Fruit fly (Drosophila melanogaster): ENCODE results near the gene Lim1.
A peak's percentile ranks its signal among the peaks of the same experiment; 100 is the strongest.

Lim1 gene

dm6 chrX:8836566-8836965, 31.0 kb upstream of the Lim1 start:
- TF ChIP-seq CG10348 (GFP tag; IDR thresholded peaks at IDR 0.05) (no peak), CG15710 (tag; optimal IDR thresholded peaks at IDR 0.05) (peak; percentile 43), Ets98B (GFP tag; IDR thresholded peaks at IDR 0.05) (peak; percentile 6; the same call in 1 of the 2 replicates), CG17806 (tag; optimal IDR thresholded peaks at IDR 0.05) (peak; percentile 32), fd96Ca (GFP tag; IDR thresholded peaks at IDR 0.05) (no peak), rn (GFP tag; IDR thresholded peaks at IDR 0.05) (no peak), CG32121 (GFP tag; IDR thresholded peaks at IDR 0.05) (no peak), CG14655 (GFP tag; optimal IDR thresholded peaks at IDR 0.05) (peak; percentile 25), D1 (tag; optimal IDR thresholded peaks at IDR 0.05) (no peak), CG9948 (tag; optimal IDR thresholded peaks at IDR 0.05) (peak; percentile 27), Pif1B (GFP tag; optimal IDR thresholded peaks at IDR 0.05) (no peak), Snoo (tag; optimal IDR thresholded peaks at IDR 0.05) (no peak), CG8301 (tag; optimal IDR thresholded peaks at IDR 0.05) (peak; percentile 17), CG4496 (GFP tag; IDR thresholded peaks at IDR 0.05) (0 out of 3 replicates have a peak, but pooled peaks have one; percentile 36), CG8159 (tag; optimal IDR thresholded peaks at IDR 0.05) (peak; percentile 51), CG34367 (tag; optimal IDR thresholded peaks at IDR 0.05) (peak; percentile 22)

dm6 chrX:8835126-8835525, 29.5 kb upstream of the Lim1 start:
- TF ChIP-seq CG8301 (tag; optimal IDR thresholded peaks at IDR 0.05) (no peak), fd96Ca (GFP tag; IDR thresholded peaks at IDR 0.05) (0 out of 3 replicates have a peak, but pooled peaks have one; percentile 46), CG4496 (GFP tag; IDR thresholded peaks at IDR 0.05) (peak; percentile 30; the same call in 1 of the 3 replicates), CG14655 (GFP tag; optimal IDR thresholded peaks at IDR 0.05) (peak; percentile 26)

DNA sequence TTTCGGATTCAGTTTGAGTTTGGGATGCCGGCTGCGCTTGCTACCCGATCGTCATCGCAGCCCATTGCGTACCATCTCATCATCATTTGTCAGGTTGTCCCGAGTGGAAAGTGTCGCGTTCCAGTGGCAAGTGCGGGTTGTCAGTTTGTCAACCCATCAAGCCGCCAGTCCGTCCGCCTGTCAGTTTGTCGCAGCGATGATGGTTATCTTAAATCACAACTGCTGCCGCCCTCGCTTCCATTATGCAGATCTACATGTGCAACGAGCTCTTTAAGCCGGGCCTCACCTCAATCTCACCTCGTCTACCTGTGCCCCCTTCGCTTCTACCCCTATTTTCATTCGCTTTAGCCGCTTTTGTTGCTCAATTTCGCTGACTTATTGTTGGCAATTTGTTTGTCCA, 26.2 kb upstream of the Lim1 start:
- no peak for TF ChIP-seq CG10348 (GFP tag; IDR thresholded peaks at IDR 0.05)
- no peak for TF ChIP-seq CG14655 (GFP tag; optimal IDR thresholded peaks at IDR 0.05)
- no peak for TF ChIP-seq gl (tag; optimal IDR thresholded peaks at IDR 0.05)
- no peak for TF ChIP-seq rn (GFP tag; IDR thresholded peaks at IDR 0.05)
- TF ChIP-seq CG4496 (GFP tag; IDR thresholded peaks at IDR 0.05) = no peak
- TF ChIP-seq Snoo (tag; optimal IDR thresholded peaks at IDR 0.05) = no peak
- no peak for TF ChIP-seq Pif1A (GFP tag; optimal IDR thresholded peaks at IDR 0.05)
- TF ChIP-seq EcR (GFP tag; optimal IDR thresholded peaks at IDR 0.05) = no peak
- no peak for TF ChIP-seq CG13204 (GFP tag; optimal IDR thresholded peaks at IDR 0.05)
- TF ChIP-seq D1 (tag; optimal IDR thresholded peaks at IDR 0.05) = no peak
- TF ChIP-seq CG34367 (tag; optimal IDR thresholded peaks at IDR 0.05) = no peak
- no peak for TF ChIP-seq CG32121 (GFP tag; IDR thresholded peaks at IDR 0.05)
- TF ChIP-seq CG8301 (tag; optimal IDR thresholded peaks at IDR 0.05) = no peak
- no peak for TF ChIP-seq CG8159 (tag; optimal IDR thresholded peaks at IDR 0.05)
- TF ChIP-seq Ets98B (GFP tag; IDR thresholded peaks at IDR 0.05) = no peak
- no peak for TF ChIP-seq fd96Ca (GFP tag; IDR thresholded peaks at IDR 0.05)
- no peak for TF ChIP-seq Pif1B (GFP tag; optimal IDR thresholded peaks at IDR 0.05)
- TF ChIP-seq CG12605 (GFP tag; IDR thresholded peaks at IDR 0.05) = no peak

DNA sequence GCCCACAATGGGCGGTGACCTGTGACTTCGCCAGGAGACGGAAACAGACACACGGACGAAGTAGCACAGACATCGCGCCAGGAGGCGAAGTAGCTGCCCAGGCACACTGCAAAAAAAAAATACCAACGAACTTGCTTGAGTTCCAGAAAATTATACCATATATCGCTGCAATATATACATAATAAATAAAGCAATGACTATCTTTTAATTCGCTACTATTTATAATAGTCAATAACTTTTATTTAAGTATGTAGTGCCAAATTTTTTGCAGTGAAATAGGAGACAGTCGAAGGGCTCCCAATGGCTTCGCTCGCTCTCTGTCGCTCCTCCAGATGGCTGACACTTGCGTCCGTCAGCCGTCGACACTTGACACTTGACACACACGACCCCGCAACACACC, 24.5 kb upstream of the Lim1 start:
- TF ChIP-seq fd96Ca (GFP tag; IDR thresholded peaks at IDR 0.05) (no peak), CG14655 (GFP tag; optimal IDR thresholded peaks at IDR 0.05) (no peak), CG4496 (GFP tag; IDR thresholded peaks at IDR 0.05) (0 out of 3 replicates have a peak, but pooled peaks have one; percentile 43), gl (tag; optimal IDR thresholded peaks at IDR 0.05) (no peak), CG17806 (tag; optimal IDR thresholded peaks at IDR 0.05) (no peak), CG8301 (tag; optimal IDR thresholded peaks at IDR 0.05) (no peak), CG15710 (tag; optimal IDR thresholded peaks at IDR 0.05) (peak; percentile 9), Snoo (tag; optimal IDR thresholded peaks at IDR 0.05) (no peak), CG8159 (tag; optimal IDR thresholded peaks at IDR 0.05) (peak; percentile 20), CG9948 (tag; optimal IDR thresholded peaks at IDR 0.05) (no peak), Pif1B (GFP tag; optimal IDR thresholded peaks at IDR 0.05) (no peak), CG10348 (GFP tag; IDR thresholded peaks at IDR 0.05) (no peak), CG12605 (GFP tag; IDR thresholded peaks at IDR 0.05) (no peak), CG32121 (GFP tag; IDR thresholded peaks at IDR 0.05) (no peak), D1 (tag; optimal IDR thresholded peaks at IDR 0.05) (no peak), CG13204 (GFP tag; optimal IDR thresholded peaks at IDR 0.05) (no peak)

DNA sequence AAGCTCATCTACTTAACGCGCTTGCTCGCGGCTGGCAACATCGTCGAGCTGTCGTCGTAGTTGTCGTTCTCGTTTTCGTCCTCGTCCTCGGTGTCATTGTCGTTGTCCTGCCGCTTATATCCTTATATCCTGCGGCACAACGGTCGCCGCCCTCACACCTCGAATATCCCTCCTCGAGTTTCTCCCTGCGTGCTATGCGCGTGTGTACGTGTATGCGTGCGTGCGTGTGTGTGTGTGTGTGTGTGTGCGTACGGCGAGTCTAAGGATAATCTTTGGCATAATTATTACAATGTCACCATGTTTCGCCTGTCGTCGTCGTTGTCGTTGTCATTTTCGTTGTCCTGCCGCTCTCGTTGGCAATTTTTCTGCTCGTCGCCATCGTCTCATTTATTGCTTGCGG, 23.8 kb upstream of the Lim1 start:
- TF ChIP-seq CG9948 (tag; optimal IDR thresholded peaks at IDR 0.05) = no peak
- TF ChIP-seq rn (GFP tag; IDR thresholded peaks at IDR 0.05) = no peak
- TF ChIP-seq EcR (GFP tag; optimal IDR thresholded peaks at IDR 0.05) = no peak
- no peak for TF ChIP-seq Pif1A (GFP tag; optimal IDR thresholded peaks at IDR 0.05)

DNA sequence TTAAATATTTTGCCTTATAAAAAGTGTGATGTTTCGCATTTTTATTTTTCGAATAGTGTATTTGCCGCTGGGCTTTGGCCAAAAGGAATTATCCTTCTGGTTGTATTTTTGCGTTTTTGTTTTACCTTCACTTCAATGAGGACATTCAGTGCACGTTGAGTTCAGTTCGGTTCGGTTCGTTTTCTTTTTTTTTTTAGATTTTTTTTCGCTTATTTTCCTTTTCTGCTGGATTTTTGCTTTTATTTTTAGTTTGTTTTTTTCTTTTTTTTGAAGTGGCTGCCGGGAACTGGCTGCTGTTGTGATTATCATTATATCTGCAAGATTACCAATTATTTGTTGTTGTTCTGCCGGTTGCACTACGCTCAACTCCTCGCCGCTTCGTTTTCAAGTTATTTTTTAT, 17.3 kb upstream of the Lim1 start:
- peak; percentile 30; the same call in 1 of the 2 replicates for TF ChIP-seq CG12605 (GFP tag; IDR thresholded peaks at IDR 0.05)
- TF ChIP-seq CG17806 (tag; optimal IDR thresholded peaks at IDR 0.05) = no peak
- TF ChIP-seq CG4496 (GFP tag; IDR thresholded peaks at IDR 0.05) = 0 out of 3 replicates have a peak, but pooled peaks have one; percentile 15

DNA sequence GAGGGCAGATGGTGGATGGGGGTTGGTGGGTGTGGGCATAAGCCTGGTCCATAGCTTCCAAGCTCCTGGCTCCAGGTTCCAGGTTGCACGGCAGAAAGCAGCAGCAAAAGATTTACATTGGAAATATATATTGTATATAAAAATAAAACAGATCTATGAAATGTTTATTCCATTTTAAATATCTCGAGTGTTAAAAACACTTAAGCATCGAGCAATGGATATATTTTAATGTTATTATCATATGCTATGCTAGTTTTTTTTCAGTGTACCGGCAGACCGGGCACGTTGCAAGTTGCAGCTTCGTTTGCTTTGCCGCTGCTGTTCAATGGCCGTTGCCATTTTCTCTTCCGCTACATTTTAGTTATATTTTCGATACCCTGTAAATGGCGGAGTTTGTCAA, 16.7 kb upstream of the Lim1 start:
- TF ChIP-seq D1 (tag; optimal IDR thresholded peaks at IDR 0.05) (no peak), fd96Ca (GFP tag; IDR thresholded peaks at IDR 0.05) (peak; percentile 61; the same call in 1 of the 3 replicates), CG8301 (tag; optimal IDR thresholded peaks at IDR 0.05) (no peak), CG13204 (GFP tag; optimal IDR thresholded peaks at IDR 0.05) (peak; percentile 18), CG10348 (GFP tag; IDR thresholded peaks at IDR 0.05) (no peak), CG9948 (tag; optimal IDR thresholded peaks at IDR 0.05) (no peak), Pif1A (GFP tag; optimal IDR thresholded peaks at IDR 0.05) (no peak), rn (GFP tag; IDR thresholded peaks at IDR 0.05) (no peak), CG4496 (GFP tag; IDR thresholded peaks at IDR 0.05) (peak; percentile 50; the same call in 1 of the 3 replicates), Snoo (tag; optimal IDR thresholded peaks at IDR 0.05) (no peak), CG15710 (tag; optimal IDR thresholded peaks at IDR 0.05) (peak; percentile 11), CG14655 (GFP tag; optimal IDR thresholded peaks at IDR 0.05) (peak; percentile 32), CG8159 (tag; optimal IDR thresholded peaks at IDR 0.05) (peak; percentile 19), EcR (GFP tag; optimal IDR thresholded peaks at IDR 0.05) (no peak), Ets98B (GFP tag; IDR thresholded peaks at IDR 0.05) (peak; percentile 27), CG12605 (GFP tag; IDR thresholded peaks at IDR 0.05) (peak; percentile 39), CG17806 (tag; optimal IDR thresholded peaks at IDR 0.05) (peak; percentile 20), CG32121 (GFP tag; IDR thresholded peaks at IDR 0.05) (0 out of 2 replicates have a peak, but pooled peaks have one; percentile 23), CG34367 (tag; optimal IDR thresholded peaks at IDR 0.05) (no peak), gl (tag; optimal IDR thresholded peaks at IDR 0.05) (no peak), Pif1B (GFP tag; optimal IDR thresholded peaks at IDR 0.05) (peak; percentile 45)
